Worm (Caenorhabditis elegans) whole organism, early embryonic: Measurements from ENCODE around the gene F58H1.5.

Source experiments
- ama-1 ChIP-seq: fragments of 150-350 bp; optimal IDR thresholded peaks from 2 replicates; lab custom pipeline; 2014
- flt-1 ChIP-seq: fragments of 200-800 bp; sonication (Bioruptor generic); IDR thresholded peaks from 2 replicates; pipeline ENCODE4 v1.3.6; 2022; ENCODE audit warnings: missing genetic modification characterization, missing compliant biosample characterization
- hmbx-1 ChIP-seq: sonication (generic microtip); optimal IDR thresholded peaks from 2 replicates; lab custom pipeline; 2016; ENCODE audit warnings: mild to moderate bottlenecking, missing genetic modification characterization, missing compliant biosample characterization
- scrt-1 ChIP-seq: fragments of 200-800 bp; sonication (Bioruptor generic); IDR thresholded peaks from 2 replicates; pipeline ENCODE4 v1.3.6; 2022; ENCODE audit warnings: missing genetic modification characterization, missing compliant biosample characterization

DNA sequence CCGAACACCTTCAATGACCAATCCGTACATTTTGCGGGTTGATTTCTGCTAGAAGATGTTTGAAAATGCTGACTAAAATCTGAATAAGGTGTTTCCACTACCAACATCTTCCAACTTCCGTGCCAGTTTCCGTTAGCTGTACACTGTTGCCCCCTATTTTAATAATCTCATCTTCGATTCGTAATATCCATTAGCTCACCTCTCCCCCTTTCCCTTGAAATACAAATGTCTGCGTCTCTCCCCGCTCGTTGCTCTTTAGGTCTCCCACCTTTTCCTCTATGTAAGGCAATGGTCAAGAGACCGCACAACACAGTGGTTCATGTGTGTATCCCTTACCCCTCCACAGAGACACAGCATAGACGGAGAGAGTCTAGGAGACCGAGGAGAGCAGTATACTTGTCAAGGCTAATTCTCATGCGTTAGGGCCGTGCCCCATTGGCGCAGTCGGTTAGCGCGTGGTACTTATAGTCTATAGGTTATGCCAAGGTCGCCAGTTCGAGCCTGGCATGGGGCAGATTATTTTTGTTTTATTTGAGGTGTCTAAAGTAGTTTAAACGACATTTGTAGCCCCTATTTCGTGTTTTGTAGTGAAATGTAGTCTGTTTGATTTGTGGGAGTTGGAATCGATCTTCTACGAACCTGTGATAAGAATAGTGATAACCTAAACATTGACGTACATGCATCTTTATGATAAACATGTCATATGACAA lies 43.7 kb downstream of the F58H1.5 start, which contains the start of gene gcy-33:
- TF ChIP-seq ama-1 (lab: Kevin White, UChicago), result no peak
- peak; percentile 98 for TF ChIP-seq scrt-1 (GFP tag; lab: Robert Waterston, UW)
- TF ChIP-seq flt-1 (GFP tag; lab: Robert Waterston, UW), result peak; percentile 98
- TF ChIP-seq hmbx-1 (tag; lab: Kevin White, UChicago), result peak; percentile 89
